Worm (Caenorhabditis elegans) whole organism, young adult: ENCODE measurements around the gene nmt-1.

Experiments used
- K11D2.4 ChIP-seq: fragments of 200-800 bp; sonication (Bioruptor generic); IDR thresholded peaks from 2 replicates; pipeline ENCODE4 v1.3.6; 2022; ENCODE audit warnings: missing genetic modification reagents, missing genetic modification characterization, missing compliant biosample characterization
- ZK185.1 ChIP-seq: sonication (generic microtip); optimal IDR thresholded peaks from 2 replicates; lab custom pipeline; 2016; ENCODE audit warnings: mild to moderate bottlenecking, missing genetic modification characterization, missing compliant biosample characterization; ENCODE audit not compliant: poor library complexity, severe bottlenecking
- ceh-58 ChIP-seq: fragments of 200-800 bp; sonication (Bioruptor generic); IDR thresholded peaks from 2 replicates; pipeline ENCODE4 v1.3.6; 2022; ENCODE audit warnings: missing genetic modification characterization, missing compliant biosample characterization
- dpl-1 ChIP-seq: fragments of 150-350 bp; optimal IDR thresholded peaks from 2 replicates; lab custom pipeline; 2014; ENCODE audit warnings: missing biosample characterization, missing genetic modification reagents, missing genetic modification characterization
- efl-1 ChIP-seq: fragments of 150-350 bp; optimal IDR thresholded peaks from 2 replicates; lab custom pipeline; 2014; ENCODE audit warnings: missing biosample characterization, missing genetic modification reagents, missing genetic modification characterization
- hlh-26 ChIP-seq: fragments of 200-800 bp; sonication (Bioruptor generic); conservative IDR thresholded peaks from 2 replicates; pipeline ENCODE4 v1.3.6; 2022; ENCODE audit warnings: missing genetic modification reagents, missing genetic modification characterization, missing compliant biosample characterization
- sea-2 ChIP-seq: fragments of 200-800 bp; sonication (Bioruptor generic); IDR thresholded peaks from 2 replicates; pipeline ENCODE4 v1.3.6; 2022; ENCODE audit warnings: missing genetic modification characterization, missing compliant biosample characterization
- snpc-4 ChIP-seq, 5 experiments: fragments of 150-350 bp in 1 of 5; sonication (generic microtip) in 4 of 5; optimal IDR thresholded peaks; 2 replicates each; lab custom pipeline; 2014 to 2018; ENCODE audit warnings: missing genetic modification characterization in 5 of 5, missing biosample characterization in 3 of 5, antibody characterized with exemption in 2 of 5, mild to moderate bottlenecking in 2 of 5, missing compliant biosample characterization in 2 of 5, missing genotype in 2 of 5, moderate library complexity in 2 of 5, missing genetic modification reagents in 1 of 5

- TF ChIP-seq dpl-1 (GFP tag; lab: Kevin White, UChicago) (no peak), ceh-58 (GFP tag; lab: Robert Waterston, UW) (no peak), hlh-26 (no peak), ZK185.1 (tag; lab: Kevin White, UChicago) (no peak), K11D2.4 (GFP tag; lab: Robert Waterston, UW) (no peak), sea-2 (no peak), snpc-4 (GFP tag; optimal IDR thresholded peaks at IDR 0.05; lab: Kevin White, UChicago) (no peak), snpc-4 (tag; optimal IDR thresholded peaks at IDR 0.05; lab: Kevin White, UChicago) (no peak), efl-1 (GFP tag; lab: Kevin White, UChicago) (no peak)
Observed at ce11 chrIII:6157708-6158321, 41.7 kb upstream of the nmt-1 start, which contains the start of gene anmt-2.
